Fruit fly (Drosophila melanogaster) Kc167 (cell line): ENCODE measurements around the gene JMJD5.

Experiments
- Myc ChIP-seq: fragments of >200 bp; optimal IDR thresholded peaks from 2 replicates; lab custom pipeline; 2017; ENCODE audit warnings: missing external identifiers
- Sin3A ChIP-seq: fragments of >200 bp; optimal IDR thresholded peaks from 2 replicates; lab custom pipeline; 2018; ENCODE audit warnings: missing external identifiers
- insv ChIP-seq: fragments of >200 bp; optimal IDR thresholded peaks from 3 replicates; lab custom pipeline; 2018; ENCODE audit warnings: missing external identifiers
- ttk ChIP-seq: sonication (Bioruptor generic); optimal IDR thresholded peaks from 2 replicates; lab custom pipeline; 2017; ENCODE audit warnings: missing external identifiers

DNA sequence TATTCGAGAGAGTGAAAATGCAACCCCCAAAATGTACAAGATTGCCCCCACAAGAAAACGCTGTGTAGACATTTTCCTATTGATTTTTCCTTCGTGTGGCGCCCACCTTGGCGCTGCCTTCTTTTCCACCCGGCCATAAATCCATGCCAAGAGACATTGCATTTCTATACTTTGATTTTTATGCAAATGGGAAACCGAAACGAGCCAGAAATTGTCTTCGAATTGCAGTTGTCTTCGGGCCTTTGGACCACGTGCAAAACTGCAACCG, 31.7 kb downstream of the JMJD5 start:
- no peak for TF ChIP-seq Myc
- TF ChIP-seq ttk (lab: Kevin White, UChicago) = no peak
- TF ChIP-seq Sin3A (lab: Kevin White, UChicago) = no peak
- no peak for TF ChIP-seq insv (lab: Kevin White, UChicago)
